Worm (Caenorhabditis elegans): ENCODE results near the gene scly-1.

scly-1 gene

ce11 chrII:6246054-6246453 lies 34.8 kb downstream of the scly-1 start, which contains the start of gene lelo-1:
Gene lelo-1 (plus strand): TSS chrII:6246354.
- TF ChIP-seq unc-62 (GFP tag; optimal IDR thresholded peaks at IDR 0.05), result no peak

DNA sequence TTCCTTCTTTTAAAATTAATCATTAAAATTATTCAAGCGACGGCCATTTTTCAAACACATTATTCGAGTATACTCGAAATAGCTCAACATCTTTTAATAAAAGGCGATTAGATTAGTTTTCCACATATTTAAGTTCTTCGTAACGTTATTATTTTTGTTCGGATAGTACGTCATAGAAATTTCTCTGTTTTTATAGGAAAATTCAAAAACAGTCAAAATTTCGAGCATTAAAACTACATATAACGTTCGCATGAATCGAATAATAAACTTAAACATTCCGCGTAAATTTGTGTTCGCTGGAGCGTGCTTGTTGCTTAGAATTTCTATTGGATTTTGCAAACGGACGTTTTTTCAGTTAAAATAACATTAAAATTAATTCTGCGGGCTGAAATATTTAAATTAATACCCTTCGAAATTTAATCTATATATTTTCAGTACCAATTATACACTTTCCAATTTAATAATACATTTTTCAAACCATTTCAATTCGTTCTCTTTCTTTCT lies 35.7 kb downstream of the scly-1 start, which contains the start of gene blos-4:
Gene blos-4, plus strand, starts transcription at position 51 of the 504 bp plus-strand sequence.
- no peak for TF ChIP-seq unc-62 (GFP tag; optimal IDR thresholded peaks at IDR 0.05)

- no peak for TF ChIP-seq unc-62 (GFP tag; optimal IDR thresholded peaks at IDR 0.05)
Observed at ce11 chrII:6244171-6244570, 36.7 kb downstream of the scly-1 start, which contains the start of gene tat-4. Gene tat-4 (minus strand): TSS chrII:6244287.

- TF ChIP-seq unc-62 (GFP tag; optimal IDR thresholded peaks at IDR 0.05), result no peak
Observed at ce11 chrII:6241758-6242157, 39.1 kb downstream of the scly-1 start, which contains the start of gene T24H7.8. Gene T24H7.8 (plus strand): TSS chrII:6242058.

ce11 chrII:6236093-6236945 lies 44.6 kb downstream of the scly-1 start:
- no peak for TF ChIP-seq unc-62 (GFP tag; optimal IDR thresholded peaks at IDR 0.05)

- TF ChIP-seq unc-62 (GFP tag; optimal IDR thresholded peaks at IDR 0.05), result no peak
Observed at ce11 chrII:6235432-6236092, 45.3 kb downstream of the scly-1 start, which contains the start of gene T24H7.9. Gene T24H7.9 (minus strand): TSS chrII:6235505.

DNA sequence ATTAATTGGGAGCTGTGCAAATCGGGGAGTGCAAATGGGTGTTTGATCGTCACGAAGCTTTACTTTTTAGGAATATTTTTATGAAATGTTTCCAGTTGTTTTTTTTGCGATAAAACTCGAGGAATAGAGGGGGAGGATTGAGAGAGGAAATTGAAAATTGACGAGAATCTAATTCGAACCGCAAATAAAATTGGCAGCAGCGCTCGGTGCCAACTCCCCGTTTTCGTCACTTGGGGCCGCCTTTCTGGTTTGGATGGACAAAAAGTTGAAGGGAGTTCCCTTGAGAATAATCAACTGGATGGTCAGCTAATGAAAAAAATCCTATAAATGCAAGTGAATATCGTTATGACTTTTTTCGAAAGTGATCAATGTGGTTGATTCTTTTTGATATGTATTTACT lies 50.8 kb downstream of the scly-1 start:
- no peak for TF ChIP-seq unc-62 (GFP tag; optimal IDR thresholded peaks at IDR 0.05)

Data from whole organism, dauer.